Fruit fly (Drosophila melanogaster) whole organism, embryonic: ENCODE data around the gene yellow-f.

Experiments used
- Aef1 ChIP-seq: fragments of 200-800 bp; sonication (Bioruptor generic); IDR thresholded peaks from 3 replicates; pipeline ENCODE4 v1.3.6; 2022; ENCODE audit warnings: missing biosample characterization, missing genetic modification characterization
- CG10366 ChIP-seq: fragments of 200-800 bp; sonication (Bioruptor generic); IDR thresholded peaks from 2 replicates; pipeline ENCODE4 v1.3.6; 2022; ENCODE audit warnings: missing biosample characterization, missing genetic modification characterization
- CG10543 ChIP-seq: fragments of 200-800 bp; sonication (Bioruptor generic); optimal IDR thresholded peaks from 3 replicates; lab custom pipeline; 2017; ENCODE audit warnings: missing biosample characterization, mild to moderate bottlenecking, missing genetic modification characterization, moderate library complexity
- CG10979 ChIP-seq: fragments of 200-800 bp; sonication (Bioruptor generic); optimal IDR thresholded peaks from 2 replicates; lab custom pipeline; 2018; ENCODE audit warnings: missing biosample characterization, mild to moderate bottlenecking, missing genetic modification characterization, moderate library complexity
- CG12155 ChIP-seq: fragments of 200-800 bp; sonication (Bioruptor generic); optimal IDR thresholded peaks from 3 replicates; lab custom pipeline; 2016; ENCODE audit warnings: missing biosample characterization, missing genetic modification characterization
- CG12744 ChIP-seq: fragments of 200-800 bp; sonication (Bioruptor generic); optimal IDR thresholded peaks from 2 replicates; lab custom pipeline; 2016; ENCODE audit warnings: missing biosample characterization, missing genetic modification characterization
- CG13424 ChIP-seq: fragments of 200-800 bp; sonication (Bioruptor generic); optimal IDR thresholded peaks from 2 replicates; lab custom pipeline; 2019; ENCODE audit warnings: missing biosample characterization, mild to moderate bottlenecking, missing genetic modification characterization, moderate library complexity
- CG14014 ChIP-seq: fragments of 200-800 bp; sonication (Bioruptor generic); IDR thresholded peaks from 2 replicates; pipeline ENCODE4 v1.3.6; 2022; ENCODE audit warnings: missing biosample characterization, missing genetic modification characterization
- CG18619 ChIP-seq: fragments of 200-800 bp; sonication (Bioruptor generic); optimal IDR thresholded peaks from 3 replicates; lab custom pipeline; 2017; ENCODE audit warnings: missing biosample characterization, mild to moderate bottlenecking, missing genetic modification characterization
- CG2199 ChIP-seq: fragments of 200-800 bp; sonication (Bioruptor generic); IDR thresholded peaks from 3 replicates; pipeline ENCODE4 v1.3.6; 2022; ENCODE audit warnings: missing biosample characterization, missing genetic modification characterization
- CG2889 ChIP-seq: fragments of 200-800 bp; sonication (Bioruptor generic); IDR thresholded peaks from 3 replicates; pipeline ENCODE4 v1.3.6; 2022; ENCODE audit warnings: missing biosample characterization, missing genetic modification characterization
- CG33213 ChIP-seq: fragments of 200-800 bp; sonication (Bioruptor generic); optimal IDR thresholded peaks from 3 replicates; lab custom pipeline; 2016; ENCODE audit warnings: missing biosample characterization, missing genetic modification characterization
- CG3838 ChIP-seq: fragments of 200-800 bp; sonication (Bioruptor generic); optimal IDR thresholded peaks from 3 replicates; lab custom pipeline; 2016; ENCODE audit warnings: missing biosample characterization, missing genetic modification characterization
- CG6272 ChIP-seq: fragments of 200-800 bp; sonication (Bioruptor generic); IDR thresholded peaks from 2 replicates; pipeline ENCODE4 v1.3.6; 2022; ENCODE audit warnings: missing biosample characterization, missing genetic modification characterization
- CG8089 ChIP-seq: fragments of 200-800 bp; sonication (Bioruptor generic); optimal IDR thresholded peaks from 3 replicates; lab custom pipeline; 2016; ENCODE audit warnings: missing biosample characterization, missing genetic modification characterization
- CG8281 ChIP-seq: fragments of 200-800 bp; sonication (Bioruptor generic); optimal IDR thresholded peaks from 2 replicates; lab custom pipeline; 2018; ENCODE audit warnings: missing biosample characterization, mild to moderate bottlenecking, missing genetic modification characterization, moderate library complexity
- CG8478 ChIP-seq: fragments of >200 bp; optimal IDR thresholded peaks from 2 replicates; lab custom pipeline; 2018
- CG9437 ChIP-seq: fragments of 200-800 bp; sonication (Bioruptor generic); optimal IDR thresholded peaks from 2 replicates; lab custom pipeline; 2018; ENCODE audit warnings: missing biosample characterization, mild to moderate bottlenecking, missing genetic modification characterization
- CG9817 ChIP-seq: fragments of 200-800 bp; sonication (Bioruptor generic); optimal IDR thresholded peaks from 2 replicates; lab custom pipeline; 2018; ENCODE audit warnings: missing biosample characterization, mild to moderate bottlenecking, missing genetic modification characterization, moderate library complexity
- Chrac-16 ChIP-seq: fragments of 200-800 bp; sonication (Bioruptor generic); optimal IDR thresholded peaks from 3 replicates; lab custom pipeline; 2016; ENCODE audit warnings: missing biosample characterization, missing genetic modification characterization
- CkIIα-i1 ChIP-seq: fragments of 200-800 bp; sonication (Bioruptor generic); IDR thresholded peaks from 2 replicates; pipeline ENCODE4 v1.3.6; 2022; ENCODE audit warnings: missing biosample characterization, missing genetic modification characterization
- CrebB ChIP-seq: fragments of 200-800 bp; sonication (Bioruptor generic); optimal IDR thresholded peaks from 3 replicates; lab custom pipeline; 2018; ENCODE audit warnings: missing biosample characterization, mild to moderate bottlenecking, missing genetic modification characterization
- D19A ChIP-seq: fragments of 200-800 bp; optimal IDR thresholded peaks from 3 replicates; lab custom pipeline; 2019; ENCODE audit warnings: missing biosample characterization, mild to moderate bottlenecking, missing genetic modification characterization, moderate library complexity
- Dp ChIP-seq: fragments of 200-800 bp; sonication (Bioruptor generic); optimal IDR thresholded peaks from 2 replicates; lab custom pipeline; 2018; ENCODE audit warnings: missing biosample characterization, mild to moderate bottlenecking, missing genetic modification characterization, moderate library complexity
- Hr78 ChIP-seq, 2 experiments: fragments of 200-800 bp in 1 of 2; fragments of >200 bp in 1 of 2; sonication (Bioruptor generic) in 1 of 2; optimal IDR thresholded peaks; 2 replicates each; lab custom pipeline; 2017 to 2019; ENCODE audit warnings: missing biosample characterization in 2 of 2, missing genetic modification characterization in 2 of 2, mild to moderate bottlenecking in 1 of 2, moderate library complexity in 1 of 2
- Max ChIP-seq: fragments of 200-800 bp; sonication (Bioruptor generic); optimal IDR thresholded peaks from 2 replicates; lab custom pipeline; 2016; ENCODE audit warnings: missing biosample characterization, mild to moderate bottlenecking, missing genetic modification characterization
- Nf-YB ChIP-seq: fragments of 200-800 bp; sonication (Bioruptor generic); optimal IDR thresholded peaks from 3 replicates; lab custom pipeline; 2019; ENCODE audit warnings: missing biosample characterization, mild to moderate bottlenecking, missing genetic modification characterization, moderate library complexity
- Sin3A ChIP-seq: fragments of >200 bp; optimal IDR thresholded peaks from 2 replicates; lab custom pipeline; 2018
- Sox102F ChIP-seq: fragments of 200-800 bp; sonication (Bioruptor generic); optimal IDR thresholded peaks from 2 replicates; lab custom pipeline; 2018; ENCODE audit warnings: missing biosample characterization, mild to moderate bottlenecking, missing genetic modification characterization, moderate library complexity
- aop ChIP-seq: fragments of 200-800 bp; sonication (Bioruptor generic); IDR thresholded peaks from 2 replicates; pipeline ENCODE4 v1.3.6; 2022; ENCODE audit warnings: missing biosample characterization, missing genetic modification characterization
- chif ChIP-seq, 2 experiments: fragments of 200-800 bp; sonication (Bioruptor generic); optimal IDR thresholded peaks; 3 replicates each; lab custom pipeline; 2016; ENCODE audit warnings: missing biosample characterization in 2 of 2, missing genetic modification characterization in 2 of 2
- chm ChIP-seq: fragments of 200-800 bp; sonication (Bioruptor generic); IDR thresholded peaks from 2 replicates; pipeline ENCODE4 v1.3.6; 2022; ENCODE audit warnings: missing biosample characterization, missing genetic modification characterization
- ci ChIP-seq: fragments of 200-800 bp; sonication (Bioruptor generic); IDR thresholded peaks from 3 replicates; pipeline ENCODE4 v1.3.6; 2022; ENCODE audit warnings: missing biosample characterization, missing genetic modification characterization
- dmrt99B ChIP-seq: fragments of 200-800 bp; sonication (Bioruptor generic); optimal IDR thresholded peaks from 2 replicates; lab custom pipeline; 2018; ENCODE audit warnings: missing biosample characterization, mild to moderate bottlenecking, missing genetic modification characterization, moderate library complexity
- dysf ChIP-seq: fragments of 200-800 bp; sonication (Bioruptor generic); IDR thresholded peaks from 3 replicates; pipeline ENCODE4 v1.3.6; 2022; ENCODE audit warnings: missing biosample characterization, missing genetic modification characterization
- gce ChIP-seq: fragments of 200-800 bp; sonication (Bioruptor generic); IDR thresholded peaks from 3 replicates; pipeline ENCODE4 v1.3.6; 2022; ENCODE audit warnings: missing biosample characterization, missing genetic modification characterization
- gfzf ChIP-seq: fragments of 200-800 bp; sonication (Bioruptor generic); optimal IDR thresholded peaks from 2 replicates; lab custom pipeline; 2016; ENCODE audit warnings: missing biosample characterization, mild to moderate bottlenecking, missing genetic modification characterization, moderate library complexity
- grn ChIP-seq: fragments of 200-800 bp; sonication (Bioruptor generic); optimal IDR thresholded peaks from 3 replicates; lab custom pipeline; 2017; ENCODE audit warnings: missing biosample characterization, missing genetic modification characterization
- lilli ChIP-seq: fragments of 200-800 bp; sonication (Bioruptor generic); optimal IDR thresholded peaks from 3 replicates; lab custom pipeline; 2016; ENCODE audit warnings: missing biosample characterization, missing genetic modification characterization
- nerfin-2 ChIP-seq: fragments of 200-800 bp; sonication (Bioruptor generic); IDR thresholded peaks from 2 replicates; pipeline ENCODE4 v1.3.6; 2022; ENCODE audit warnings: missing biosample characterization, missing genetic modification characterization; ENCODE audit not compliant: partially characterized antibody
- org-1 ChIP-seq: fragments of 200-800 bp; sonication (Bioruptor generic); optimal IDR thresholded peaks from 2 replicates; lab custom pipeline; 2017; ENCODE audit warnings: missing biosample characterization, missing genetic modification characterization
- pan ChIP-seq, 4 experiments: fragments of >200 bp in 3 of 4; fragments of 200-800 bp in 1 of 4; sonication (Bioruptor generic) in 1 of 4; optimal IDR thresholded peaks in 3 of 4; IDR thresholded peaks in 1 of 4; 2 replicates each; pipeline versions ENCODE4 v1.3.6 to Lab custom; 2017 to 2022; ENCODE audit warnings: missing biosample characterization in 2 of 4, missing genetic modification characterization in 2 of 4, mixed read lengths in 1 of 4
- pfk ChIP-seq: fragments of 200-800 bp; sonication (Bioruptor generic); optimal IDR thresholded peaks from 2 replicates; lab custom pipeline; 2018; ENCODE audit warnings: missing biosample characterization, mild to moderate bottlenecking, missing genetic modification characterization, moderate library complexity
- pzg ChIP-seq: fragments of 200-800 bp; sonication (Bioruptor generic); optimal IDR thresholded peaks from 3 replicates; lab custom pipeline; 2018; ENCODE audit warnings: missing biosample characterization, mild to moderate bottlenecking, missing genetic modification characterization, moderate library complexity
- run ChIP-seq: fragments of 200-800 bp; sonication (Bioruptor generic); optimal IDR thresholded peaks from 3 replicates; lab custom pipeline; 2018; ENCODE audit warnings: missing biosample characterization, mild to moderate bottlenecking, missing genetic modification characterization
- sens ChIP-seq: fragments of 200-800 bp; sonication (Bioruptor generic); peaks from one replicate; lab custom pipeline; 2016; ENCODE audit warnings: missing biosample characterization, missing genetic modification characterization
- seq ChIP-seq: fragments of 200-800 bp; sonication (Bioruptor generic); IDR thresholded peaks from 2 replicates; pipeline ENCODE4 v1.3.6; 2022; ENCODE audit warnings: missing biosample characterization, missing genetic modification characterization
- stwl ChIP-seq: fragments of 200-800 bp; sonication (Bioruptor generic); optimal IDR thresholded peaks from 3 replicates; lab custom pipeline; 2018; ENCODE audit warnings: missing biosample characterization, mild to moderate bottlenecking, missing genetic modification characterization, moderate library complexity

Gene yellow-f

DNA sequence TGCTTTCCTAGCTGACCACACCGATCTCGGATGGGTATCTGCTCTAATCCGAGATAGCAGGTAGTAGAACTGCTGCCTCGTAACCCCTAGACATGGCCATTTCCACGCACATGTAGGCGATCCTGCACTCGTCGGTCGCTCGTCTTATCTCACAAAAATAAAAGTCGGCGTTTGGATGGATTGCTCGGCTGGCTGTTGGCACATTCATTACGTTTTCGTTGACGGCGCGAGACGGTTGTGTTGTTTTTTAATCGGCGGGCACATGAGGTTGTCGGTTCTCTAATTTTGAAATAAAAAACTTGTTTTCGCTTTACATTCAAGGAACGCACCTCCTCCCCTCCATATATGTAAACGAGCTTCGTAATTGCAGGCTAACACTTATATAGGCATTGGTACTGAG lies 39.3 kb upstream of the yellow-f start, which contains the start of gene ry (continued):
- no peak for TF ChIP-seq nerfin-2 (GFP tag; lab: Robert Waterston, UW)
- no peak for TF ChIP-seq CG12744
- TF ChIP-seq dmrt99B = no peak
- TF ChIP-seq D19A (tag; lab: Kevin White, UChicago) = no peak
- no peak for TF ChIP-seq Max (GFP tag; lab: Kevin White, UChicago)
- no peak for TF ChIP-seq CG18619 (GFP tag; lab: Kevin White, UChicago)
- TF ChIP-seq CG12155 = no peak
- TF ChIP-seq CG10366 (GFP tag; lab: Robert Waterston, UW) = no peak
- TF ChIP-seq CrebB (tag; lab: Kevin White, UChicago) = no peak
- no peak for TF ChIP-seq CG13424
- TF ChIP-seq lilli (GFP tag; lab: Kevin White, UChicago) = no peak
- TF ChIP-seq org-1 (GFP tag; lab: Kevin White, UChicago) = no peak
- TF ChIP-seq ci (GFP tag; lab: Robert Waterston, UW) = peak; percentile 47; the same call in 1 of the 3 replicates
- TF ChIP-seq pzg (GFP tag; lab: Kevin White, UChicago) = no peak
- TF ChIP-seq Sin3A = no peak
- TF ChIP-seq pfk = no peak
- no peak for TF ChIP-seq aop (GFP tag; lab: Robert Waterston, UW)
- TF ChIP-seq CG10979 (tag; lab: Kevin White, UChicago) = no peak
- TF ChIP-seq CG2199 (GFP tag; lab: Robert Waterston, UW) = peak; percentile 60; the same call in 1 of the 3 replicates
- no peak for TF ChIP-seq CG2889 (GFP tag; lab: Robert Waterston, UW)
- no peak for TF ChIP-seq CG9817 (tag; lab: Kevin White, UChicago)
- TF ChIP-seq sens = peak; percentile 24
- no peak for TF ChIP-seq pan (optimal IDR thresholded peaks at IDR 0.05; lab: Kevin White, UChicago)
- no peak for TF ChIP-seq pan (GFP tag; optimal IDR thresholded peaks at IDR 0.05 in 1 of 2, IDR thresholded peaks at IDR 0.05 in 1 of 2)
- no peak for TF ChIP-seq seq (GFP tag; lab: Robert Waterston, UW)
- TF ChIP-seq dysf (GFP tag; lab: Robert Waterston, UW) = no peak
- TF ChIP-seq Aef1 (GFP tag; lab: Robert Waterston, UW) = no peak
- no peak for TF ChIP-seq Nf-YB (GFP tag; lab: Kevin White, UChicago)
- TF ChIP-seq CG33213 (GFP tag; lab: Kevin White, UChicago) = no peak
- no peak for TF ChIP-seq gfzf (GFP tag; lab: Kevin White, UChicago)
- no peak for TF ChIP-seq chm (GFP tag; lab: Robert Waterston, UW)
- no peak for TF ChIP-seq CkIIα-i1 (GFP tag; lab: Robert Waterston, UW)
- TF ChIP-seq Hr78 (GFP tag; optimal IDR thresholded peaks at IDR 0.05; lab: Kevin White, UChicago) = no peak
- TF ChIP-seq CG8478 (lab: Kevin White, UChicago) = no peak
- TF ChIP-seq CG6272 (GFP tag; lab: Robert Waterston, UW) = no peak
- no peak for TF ChIP-seq CG8089 (GFP tag; lab: Kevin White, UChicago)
- no peak for TF ChIP-seq CG8281
- peak; percentile 38 for TF ChIP-seq CG9437 (GFP tag; lab: Kevin White, UChicago)
- TF ChIP-seq CG14014 (GFP tag; lab: Robert Waterston, UW) = no peak
- TF ChIP-seq Sox102F = no peak
- no peak for TF ChIP-seq Chrac-16 (GFP tag; lab: Kevin White, UChicago)
- no peak for TF ChIP-seq stwl (tag; lab: Kevin White, UChicago)
- no peak for TF ChIP-seq chif (GFP tag; optimal IDR thresholded peaks at IDR 0.05; lab: Kevin White, UChicago)
- no peak for TF ChIP-seq gce (GFP tag; lab: Robert Waterston, UW)
- TF ChIP-seq run (tag; lab: Kevin White, UChicago) = no peak
- no peak for TF ChIP-seq CG10543 (GFP tag; lab: Kevin White, UChicago)
- TF ChIP-seq grn (GFP tag; lab: Kevin White, UChicago) = peak; percentile 33
- TF ChIP-seq Dp (GFP tag; lab: Kevin White, UChicago) = no peak
- TF ChIP-seq CG3838 (GFP tag; lab: Kevin White, UChicago) = no peak
